Fruit fly (Drosophila melanogaster) whole organism, embryonic: ENCODE results near the gene CG18262.
A peak's percentile ranks its signal among the peaks of the same experiment; 100 is the strongest.

Experiments
- Abd-B ChIP-seq: fragments of 200-800 bp; sonication (Bioruptor generic); optimal IDR thresholded peaks from 2 replicates; lab custom pipeline; 2018; ENCODE audit warnings: missing biosample characterization, mild to moderate bottlenecking, missing genetic modification characterization, moderate library complexity
- Antp ChIP-seq: fragments of 200-800 bp; sonication (Bioruptor generic); optimal IDR thresholded peaks from 3 replicates; lab custom pipeline; 2016; ENCODE audit warnings: missing biosample characterization, missing genetic modification characterization
- Bgb ChIP-seq: fragments of 200-800 bp; sonication (Bioruptor generic); IDR thresholded peaks from 2 replicates; pipeline ENCODE4 v1.3.6; 2022; ENCODE audit warnings: missing biosample characterization, missing genetic modification characterization; ENCODE audit not compliant: partially characterized antibody
- CG11247 ChIP-seq: fragments of 200-800 bp; sonication (Bioruptor generic); IDR thresholded peaks from 2 replicates; pipeline ENCODE4 v1.3.6; 2022; ENCODE audit warnings: missing biosample characterization, missing genetic modification characterization
- CG11560 ChIP-seq: fragments of 200-800 bp; sonication (Bioruptor generic); IDR thresholded peaks from 3 replicates; pipeline ENCODE4 v1.3.6; 2022; ENCODE audit warnings: missing biosample characterization, missing genetic modification characterization
- CG1233 ChIP-seq: fragments of 200-800 bp; sonication (Bioruptor generic); optimal IDR thresholded peaks from 4 replicates; lab custom pipeline; 2018; ENCODE audit warnings: missing biosample characterization, mild to moderate bottlenecking, missing genetic modification characterization
- CG13624 ChIP-seq: fragments of 200-800 bp; sonication (Bioruptor generic); optimal IDR thresholded peaks from 2 replicates; lab custom pipeline; 2016; ENCODE audit warnings: missing biosample characterization, missing genetic modification characterization
- CG13775 ChIP-seq: fragments of 200-800 bp; sonication (Bioruptor generic); optimal IDR thresholded peaks from 3 replicates; lab custom pipeline; 2017; ENCODE audit warnings: missing biosample characterization, mild to moderate bottlenecking, missing genetic modification characterization
- CG14014 ChIP-seq: fragments of 200-800 bp; sonication (Bioruptor generic); IDR thresholded peaks from 2 replicates; pipeline ENCODE4 v1.3.6; 2022; ENCODE audit warnings: missing biosample characterization, missing genetic modification characterization
- CG17359 ChIP-seq: fragments of 200-800 bp; sonication (Bioruptor generic); optimal IDR thresholded peaks from 3 replicates; lab custom pipeline; 2018; ENCODE audit warnings: missing biosample characterization, mild to moderate bottlenecking, missing genetic modification characterization, moderate library complexity
- CG33213 ChIP-seq: fragments of 200-800 bp; sonication (Bioruptor generic); optimal IDR thresholded peaks from 3 replicates; lab custom pipeline; 2016; ENCODE audit warnings: missing biosample characterization, missing genetic modification characterization
- CG3995 ChIP-seq: fragments of 200-800 bp; sonication (Bioruptor generic); optimal IDR thresholded peaks from 3 replicates; lab custom pipeline; 2016; ENCODE audit warnings: missing biosample characterization, missing genetic modification characterization
- CG8359 ChIP-seq: fragments of 200-800 bp; sonication (Bioruptor generic); optimal IDR thresholded peaks from 2 replicates; lab custom pipeline; 2017; ENCODE audit warnings: missing biosample characterization, mild to moderate bottlenecking, missing genetic modification characterization, borderline replicate concordance
- CG8924 ChIP-seq: fragments of 200-800 bp; optimal IDR thresholded peaks from 3 replicates; lab custom pipeline; 2019; ENCODE audit warnings: missing biosample characterization, mild to moderate bottlenecking, missing genetic modification characterization, moderate library complexity
- D ChIP-seq, 2 experiments: fragments of 200-800 bp in 1 of 2; fragments of >200 bp in 1 of 2; sonication (Bioruptor generic) in 1 of 2; optimal IDR thresholded peaks; 2 replicates in 1 of 2; 3 replicates in 1 of 2; lab custom pipeline; 2017; ENCODE audit warnings: mild to moderate bottlenecking in 1 of 2, missing biosample characterization in 1 of 2, missing genetic modification characterization in 1 of 2, missing genetic modification reagents in 1 of 2
- Dad ChIP-seq: fragments of 200-800 bp; sonication (Bioruptor generic); optimal IDR thresholded peaks from 3 replicates; lab custom pipeline; 2016; ENCODE audit warnings: missing biosample characterization, missing genetic modification characterization
- Dip3 ChIP-seq: fragments of 200-800 bp; sonication (Bioruptor generic); optimal IDR thresholded peaks from 3 replicates; lab custom pipeline; 2016; ENCODE audit warnings: missing biosample characterization, missing genetic modification characterization
- Dll ChIP-seq: fragments of 200-800 bp; sonication (Bioruptor generic); IDR thresholded peaks from 4 replicates; pipeline ENCODE4 v1.3.6; 2022; ENCODE audit warnings: missing biosample characterization, missing genetic modification characterization; ENCODE audit not compliant: partially characterized antibody
- Doc3 ChIP-seq: fragments of 200-800 bp; sonication (Bioruptor generic); IDR thresholded peaks from 3 replicates; pipeline ENCODE4 v1.3.6; 2022; ENCODE audit warnings: missing biosample characterization, missing genetic modification characterization; ENCODE audit not compliant: partially characterized antibody
- Dp ChIP-seq: fragments of 200-800 bp; sonication (Bioruptor generic); optimal IDR thresholded peaks from 2 replicates; lab custom pipeline; 2018; ENCODE audit warnings: missing biosample characterization, mild to moderate bottlenecking, missing genetic modification characterization, moderate library complexity
- Fer3 ChIP-seq: fragments of 200-800 bp; sonication (Bioruptor generic); optimal IDR thresholded peaks from 2 replicates; lab custom pipeline; 2018; ENCODE audit warnings: missing biosample characterization, mild to moderate bottlenecking, missing genetic modification characterization, moderate library complexity
- Hr39 ChIP-seq: fragments of >200 bp; optimal IDR thresholded peaks from 2 replicates; lab custom pipeline; 2017
- Hr51 ChIP-seq, 2 experiments: fragments of 200-800 bp; sonication (Bioruptor generic); optimal IDR thresholded peaks; 2 replicates in 1 of 2; 3 replicates in 1 of 2; lab custom pipeline; 2016 to 2018; ENCODE audit warnings: missing biosample characterization in 2 of 2, missing genetic modification characterization in 2 of 2, mild to moderate bottlenecking in 1 of 2, moderate library complexity in 1 of 2
- NC2α ChIP-seq: fragments of 200-800 bp; sonication (Bioruptor generic); optimal IDR thresholded peaks from 2 replicates; lab custom pipeline; 2016; ENCODE audit warnings: missing biosample characterization, missing genetic modification characterization
- Nf-YC ChIP-seq: fragments of 200-800 bp; optimal IDR thresholded peaks from 3 replicates; lab custom pipeline; 2019; ENCODE audit warnings: missing biosample characterization, mild to moderate bottlenecking, missing genetic modification characterization, moderate library complexity
- Scr ChIP-seq: fragments of 200-800 bp; sonication (Bioruptor generic); IDR thresholded peaks from 2 replicates; pipeline ENCODE4 v1.3.6; 2022; ENCODE audit warnings: missing biosample characterization, missing genetic modification characterization; ENCODE audit not compliant: partially characterized antibody
- Spps ChIP-seq: fragments of 200-800 bp; sonication (Bioruptor generic); optimal IDR thresholded peaks from 2 replicates; lab custom pipeline; 2018; ENCODE audit warnings: missing biosample characterization, mild to moderate bottlenecking, missing genetic modification characterization
- Ssrp ChIP-seq: fragments of 200-800 bp; sonication (Bioruptor generic); optimal IDR thresholded peaks from 2 replicates; lab custom pipeline; 2018; ENCODE audit warnings: missing biosample characterization, mild to moderate bottlenecking, missing genetic modification characterization, moderate library complexity
- TFAM ChIP-seq: fragments of 200-800 bp; sonication (Bioruptor generic); optimal IDR thresholded peaks from 2 replicates; lab custom pipeline; 2017; ENCODE audit warnings: missing biosample characterization, missing genetic modification characterization, inconsistent platforms
- Tbp ChIP-seq: fragments of >200 bp; optimal IDR thresholded peaks from 2 replicates; lab custom pipeline; 2018; ENCODE audit warnings: missing biosample characterization, missing genetic modification characterization
- Xbp1 ChIP-seq: fragments of 200-800 bp; sonication (Bioruptor generic); optimal IDR thresholded peaks from 3 replicates; lab custom pipeline; 2016; ENCODE audit warnings: missing biosample characterization, mild to moderate bottlenecking, missing genetic modification characterization
- abd-A ChIP-seq: fragments of 200-800 bp; sonication (Bioruptor generic); optimal IDR thresholded peaks from 3 replicates; lab custom pipeline; 2019; ENCODE audit warnings: missing biosample characterization, mild to moderate bottlenecking, missing genetic modification characterization, moderate library complexity
- ato ChIP-seq: fragments of 200-800 bp; sonication (Bioruptor generic); IDR thresholded peaks from 2 replicates; pipeline ENCODE4 v1.3.6; 2022; ENCODE audit warnings: missing biosample characterization, missing genetic modification characterization; ENCODE audit not compliant: partially characterized antibody
- cas ChIP-seq: fragments of 200-800 bp; sonication (Bioruptor generic); IDR thresholded peaks from 2 replicates; pipeline ENCODE4 v1.3.6; 2022; ENCODE audit warnings: missing biosample characterization, missing genetic modification characterization
- caup ChIP-seq: fragments of 200-800 bp; sonication (Bioruptor generic); optimal IDR thresholded peaks from 3 replicates; lab custom pipeline; 2017; ENCODE audit warnings: missing biosample characterization, mild to moderate bottlenecking, missing genetic modification characterization, moderate library complexity; ENCODE audit not compliant: severe bottlenecking
- dimm ChIP-seq: fragments of 200-800 bp; sonication (Bioruptor generic); IDR thresholded peaks from 2 replicates; pipeline ENCODE4 v1.3.6; 2022; ENCODE audit warnings: missing biosample characterization, missing genetic modification characterization
- dpn ChIP-seq, 2 experiments: fragments of 200-800 bp; sonication (Bioruptor generic); optimal IDR thresholded peaks; 3 replicates each; lab custom pipeline; 2016; ENCODE audit warnings: missing biosample characterization in 2 of 2, missing genetic modification characterization in 2 of 2
- ewg ChIP-seq: fragments of 200-800 bp; sonication (Bioruptor generic); optimal IDR thresholded peaks from 3 replicates; lab custom pipeline; 2017; ENCODE audit warnings: mild to moderate bottlenecking, missing biosample characterization, missing genetic modification reagents, missing genetic modification characterization
- gcm2 ChIP-seq: fragments of 200-800 bp; sonication (Bioruptor generic); optimal IDR thresholded peaks from 2 replicates; lab custom pipeline; 2016; ENCODE audit warnings: missing biosample characterization, missing genetic modification characterization
- gfzf ChIP-seq: fragments of 200-800 bp; sonication (Bioruptor generic); optimal IDR thresholded peaks from 2 replicates; lab custom pipeline; 2016; ENCODE audit warnings: missing biosample characterization, mild to moderate bottlenecking, missing genetic modification characterization, moderate library complexity
- gt ChIP-seq: fragments of 200-800 bp; sonication (Bioruptor generic); IDR thresholded peaks from 2 replicates; pipeline ENCODE4 v1.3.6; 2022; ENCODE audit warnings: missing biosample characterization, missing genetic modification characterization
- hth ChIP-seq: fragments of >200 bp; optimal IDR thresholded peaks from 2 replicates; lab custom pipeline; 2017; ENCODE audit warnings: inconsistent platforms
- kay ChIP-seq: fragments of 200-800 bp; sonication (Bioruptor generic); optimal IDR thresholded peaks from 2 replicates; lab custom pipeline; 2016; ENCODE audit warnings: missing biosample characterization, missing genetic modification characterization
- klu ChIP-seq: fragments of 200-800 bp; sonication (Bioruptor generic); IDR thresholded peaks from 2 replicates; pipeline ENCODE4 v1.3.6; 2022; ENCODE audit warnings: missing biosample characterization, missing genetic modification characterization
- pfk ChIP-seq: fragments of 200-800 bp; sonication (Bioruptor generic); optimal IDR thresholded peaks from 2 replicates; lab custom pipeline; 2018; ENCODE audit warnings: missing biosample characterization, mild to moderate bottlenecking, missing genetic modification characterization, moderate library complexity
- pho ChIP-seq: fragments of 200-800 bp; sonication (Bioruptor generic); optimal IDR thresholded peaks from 2 replicates; lab custom pipeline; 2016; ENCODE audit warnings: missing biosample characterization, missing genetic modification characterization
- sens ChIP-seq: fragments of 200-800 bp; sonication (Bioruptor generic); peaks from one replicate; lab custom pipeline; 2016; ENCODE audit warnings: missing biosample characterization, missing genetic modification characterization
- unc-4 ChIP-seq: fragments of 200-800 bp; sonication (Bioruptor generic); IDR thresholded peaks from 2 replicates; pipeline ENCODE4 v1.3.6; 2022; ENCODE audit warnings: missing biosample characterization, missing genetic modification characterization; ENCODE audit not compliant: partially characterized antibody
- wor ChIP-seq: fragments of 200-800 bp; sonication (Bioruptor generic); IDR thresholded peaks from 2 replicates; pipeline ENCODE4 v1.3.6; 2022; ENCODE audit warnings: missing biosample characterization, missing genetic modification characterization

The CG18262 gene

DNA sequence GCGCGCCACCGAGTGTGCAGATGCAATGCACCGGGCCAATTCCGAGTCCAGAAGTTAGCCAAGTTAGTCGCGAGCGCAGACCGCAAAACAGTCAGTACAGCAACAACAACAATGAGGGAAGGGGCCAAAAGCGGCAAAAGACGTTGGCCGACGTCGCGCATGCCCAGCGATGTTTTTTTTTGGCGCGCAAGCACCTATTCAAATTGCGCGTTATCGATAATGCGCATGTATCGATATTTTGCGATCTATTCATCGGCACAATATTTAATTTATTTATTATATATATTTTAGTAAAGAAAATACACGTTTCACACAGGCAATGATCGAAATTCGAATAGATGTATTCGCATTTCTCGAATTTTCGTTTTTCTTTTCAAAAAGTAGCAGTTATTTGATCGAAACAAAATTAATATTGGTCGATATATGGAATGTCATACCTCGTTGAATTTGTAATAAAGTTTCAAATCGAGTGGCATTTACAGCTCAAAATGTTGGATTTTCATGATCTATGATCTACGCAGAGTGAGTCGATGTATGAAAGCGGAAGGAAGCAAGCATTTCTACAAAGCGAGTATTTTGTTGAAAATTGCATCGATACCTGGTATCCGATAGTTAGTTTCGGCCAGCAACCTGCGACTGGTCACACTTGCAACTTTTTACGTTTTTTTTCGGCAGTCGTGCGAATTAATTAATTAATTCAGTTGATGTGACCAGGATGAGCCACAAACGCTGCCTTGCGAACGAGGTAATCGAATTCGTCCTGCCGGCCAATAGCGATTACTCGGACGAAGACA is 23.3 kb upstream of the CG18262 start, which contains the start of gene CG2116 (continued):
- TF ChIP-seq CG13775 (GFP tag; lab: Kevin White, UChicago) (no peak), kay (GFP tag; lab: Kevin White, UChicago) (no peak), Tbp (GFP tag; lab: Kevin White, UChicago) (no peak), Doc3 (GFP tag; lab: Robert Waterston, UW) (peak; percentile 64), gcm2 (GFP tag; lab: Kevin White, UChicago) (no peak), pfk (no peak), CG13624 (GFP tag; lab: Kevin White, UChicago) (no peak), abd-A (tag; lab: Kevin White, UChicago) (no peak), Dll (GFP tag; lab: Robert Waterston, UW) (peak; percentile 79), klu (GFP tag; lab: Robert Waterston, UW) (no peak), CG11560 (tag; lab: Robert Waterston, UW) (0 out of 3 replicates have a peak, but pooled peaks have one; percentile 33), Dp (peak; percentile 74), D (optimal IDR thresholded peaks at IDR 0.05; lab: Kevin White, UChicago) (no peak), D (GFP tag; optimal IDR thresholded peaks at IDR 0.05; lab: Kevin White, UChicago) (no peak), cas (GFP tag; lab: Robert Waterston, UW) (no peak), CG33213 (GFP tag; lab: Kevin White, UChicago) (no peak), Ssrp (tag; lab: Kevin White, UChicago) (no peak), CG3995 (peak; percentile 46), CG14014 (GFP tag; lab: Robert Waterston, UW) (no peak), CG8924 (tag; lab: Kevin White, UChicago) (no peak), CG1233 (GFP tag; lab: Kevin White, UChicago) (no peak), CG11247 (GFP tag; lab: Robert Waterston, UW) (no peak), Bgb (GFP tag; lab: Robert Waterston, UW) (peak; percentile 81), ewg (peak; percentile 76), ato (GFP tag; lab: Robert Waterston, UW) (peak; percentile 63), Hr51 (GFP tag; optimal IDR thresholded peaks at IDR 0.05; lab: Kevin White, UChicago) (no peak), unc-4 (GFP tag; lab: Robert Waterston, UW) (peak; percentile 67; the same call in 1 of the 2 replicates), CG8359 (no peak), hth (no peak), dpn (GFP tag; optimal IDR thresholded peaks at IDR 0.05; lab: Kevin White, UChicago) (no peak), Abd-B (peak; percentile 6), Dad (no peak), NC2α (GFP tag; lab: Kevin White, UChicago) (no peak), TFAM (GFP tag; lab: Kevin White, UChicago) (no peak), gt (GFP tag; lab: Robert Waterston, UW) (no peak), CG17359 (no peak), caup (GFP tag; lab: Kevin White, UChicago) (no peak), Hr39 (lab: Kevin White, UChicago) (no peak), Spps (no peak), gfzf (GFP tag; lab: Kevin White, UChicago) (peak; percentile 80), Antp (no peak), wor (GFP tag; lab: Robert Waterston, UW) (no peak), Nf-YC (tag; lab: Kevin White, UChicago) (peak; percentile 20), Fer3 (tag; lab: Kevin White, UChicago) (no peak), Scr (GFP tag; lab: Robert Waterston, UW) (peak; percentile 79), Dip3 (GFP tag; lab: Kevin White, UChicago) (no peak), sens (GFP tag; lab: Kevin White, UChicago) (peak; percentile 53), pho (GFP tag; lab: Kevin White, UChicago) (no peak), dimm (GFP tag; lab: Robert Waterston, UW) (no peak), Xbp1 (GFP tag; lab: Kevin White, UChicago) (no peak)
